Fruit fly (Drosophila melanogaster): ENCODE results near the gene CG5418.

CG5418 gene

dm6 chr2L:12483866-12484554 is 31.0 kb upstream of the CG5418 start (continued):
- TF ChIP-seq CG17802 (tag; optimal IDR thresholded peaks at IDR 0.05): peak; percentile 68
- peak; percentile 43 for TF ChIP-seq HLHmδ (GFP tag; optimal IDR thresholded peaks at IDR 0.05)
- TF ChIP-seq da (GFP tag; optimal IDR thresholded peaks at IDR 0.05): peak; percentile 82
- TF ChIP-seq HmgZ (tag; optimal IDR thresholded peaks at IDR 0.05): peak; percentile 84
- peak; percentile 83 for TF ChIP-seq H2.0 (GFP tag; IDR thresholded peaks at IDR 0.05)
- TF ChIP-seq CG12155 (GFP tag; optimal IDR thresholded peaks at IDR 0.05): peak; percentile 74
- peak; percentile 85 for TF ChIP-seq CG4820 (GFP tag; optimal IDR thresholded peaks at IDR 0.05)
- TF ChIP-seq CG17361 (GFP tag; IDR thresholded peaks at IDR 0.05): peak; percentile 91
- TF ChIP-seq CG12104 (GFP tag; optimal IDR thresholded peaks at IDR 0.05): peak; percentile 81
- peak; percentile 92 for TF ChIP-seq CG30403 (GFP tag; optimal IDR thresholded peaks at IDR 0.05)
- peak; percentile 1 for TF ChIP-seq Elba2 (GFP tag; optimal IDR thresholded peaks at IDR 0.05)
- peak; percentile 90 for TF ChIP-seq nom (GFP tag; optimal IDR thresholded peaks at IDR 0.05)
- peak; percentile 71; the same call in 1 of the 2 replicates for TF ChIP-seq bowl (GFP tag; IDR thresholded peaks at IDR 0.05)
- TF ChIP-seq CG13775 (GFP tag; optimal IDR thresholded peaks at IDR 0.05): peak; percentile 83
- TF ChIP-seq chn (GFP tag; optimal IDR thresholded peaks at IDR 0.05): peak; percentile 84
- peak; percentile 16 for TF ChIP-seq CG3838 (GFP tag; optimal IDR thresholded peaks at IDR 0.05)
- peak; percentile 52 for TF ChIP-seq Sry-δ (GFP tag; optimal IDR thresholded peaks at IDR 0.05)
- TF ChIP-seq hth (optimal IDR thresholded peaks at IDR 0.05): no peak
- peak; percentile 88 for TF ChIP-seq jumu (GFP tag; optimal IDR thresholded peaks at IDR 0.05)
- peak; percentile 72 for TF ChIP-seq Spps (tag; optimal IDR thresholded peaks at IDR 0.05)
- TF ChIP-seq lab (GFP tag; optimal IDR thresholded peaks at IDR 0.05): peak; percentile 91
- TF ChIP-seq CG4328 (GFP tag; optimal IDR thresholded peaks at IDR 0.05): peak; percentile 84
- peak; percentile 76 for TF ChIP-seq CG16815 (GFP tag; optimal IDR thresholded peaks at IDR 0.05)
- TF ChIP-seq oc (tag; optimal IDR thresholded peaks at IDR 0.05): peak; percentile 91
- peak; percentile 82 for TF ChIP-seq NK7.1 (GFP tag; optimal IDR thresholded peaks at IDR 0.05)
- peak; percentile 73 for TF ChIP-seq CG5180 (GFP tag; optimal IDR thresholded peaks at IDR 0.05)
- peak; percentile 43 for TF ChIP-seq Vsx1 (GFP tag; optimal IDR thresholded peaks at IDR 0.05)
- TF ChIP-seq CG9215 (GFP tag; IDR thresholded peaks at IDR 0.05): no peak
- TF ChIP-seq gro (GFP tag; optimal IDR thresholded peaks at IDR 0.05): peak; percentile 88
- no peak for TF ChIP-seq CG11456 (GFP tag; IDR thresholded peaks at IDR 0.05)
- TF ChIP-seq CG6654 (GFP tag; optimal IDR thresholded peaks at IDR 0.05): peak; percentile 80
- peak; percentile 9 for TF ChIP-seq MESR4 (GFP tag; optimal IDR thresholded peaks at IDR 0.05)
- no peak for TF ChIP-seq zen2 (GFP tag; IDR thresholded peaks at IDR 0.05; ENCODE audit: partially characterized antibody)
- TF ChIP-seq disco-r (GFP tag; optimal IDR thresholded peaks at IDR 0.05): peak; percentile 78
- TF ChIP-seq CG1529 (GFP tag; optimal IDR thresholded peaks at IDR 0.05): peak; percentile 81
- no peak for TF ChIP-seq crol (GFP tag; IDR thresholded peaks at IDR 0.05)
- peak; percentile 24 for TF ChIP-seq stwl (tag; optimal IDR thresholded peaks at IDR 0.05)
- TF ChIP-seq CG17328 (GFP tag; IDR thresholded peaks at IDR 0.05): peak; percentile 89
- TF ChIP-seq run (tag; optimal IDR thresholded peaks at IDR 0.05): peak; percentile 87
- peak; percentile 84; the same call in 2 of the 3 replicates for TF ChIP-seq CG11093 (GFP tag; IDR thresholded peaks at IDR 0.05)
- TF ChIP-seq Six4 (GFP tag; optimal IDR thresholded peaks at IDR 0.05): peak; percentile 80
- TF ChIP-seq eyg (GFP tag; optimal IDR thresholded peaks at IDR 0.05): peak; percentile 88
- TF ChIP-seq salm (tag; optimal IDR thresholded peaks at IDR 0.05): peak; percentile 88
- peak; percentile 73; the same call in 1 of the 2 replicates for TF ChIP-seq Taf1 (GFP tag; IDR thresholded peaks at IDR 0.05)
- no peak for TF ChIP-seq ftz-f1 (GFP tag; optimal IDR thresholded peaks at IDR 0.05)
- peak; percentile 95 for TF ChIP-seq CG10543 (GFP tag; optimal IDR thresholded peaks at IDR 0.05)
- TF ChIP-seq Opbp (GFP tag; IDR thresholded peaks at IDR 0.05; ENCODE audit: partially characterized antibody): no peak
- peak; percentile 68 for TF ChIP-seq YL-1 (GFP tag; optimal IDR thresholded peaks at IDR 0.05)
- TF ChIP-seq hb (GFP tag; IDR thresholded peaks at IDR 0.05; ENCODE audit: partially characterized antibody): no peak
- TF ChIP-seq CG33213 (GFP tag; optimal IDR thresholded peaks at IDR 0.05): peak; percentile 88
